Fruit fly (Drosophila melanogaster) whole organism, pupa: ENCODE results near the gene vls.

Experiments used
- CG10348 ChIP-seq: fragments of 200-800 bp; sonication (Bioruptor generic); IDR thresholded peaks from 2 replicates; pipeline ENCODE4 v1.3.6; 2022; ENCODE audit warnings: missing biosample characterization, missing genetic modification characterization
- CG12605 ChIP-seq: fragments of 200-800 bp; sonication (Bioruptor generic); IDR thresholded peaks from 2 replicates; pipeline ENCODE4 v1.3.6; 2022; ENCODE audit warnings: missing biosample characterization, missing genetic modification characterization
- CG13204 ChIP-seq: fragments of 200-800 bp; sonication (Bioruptor generic); optimal IDR thresholded peaks from 2 replicates; lab custom pipeline; 2018; ENCODE audit warnings: missing biosample characterization, mild to moderate bottlenecking, missing genetic modification characterization, moderate library complexity
- CG14655 ChIP-seq: fragments of 200-800 bp; sonication (Bioruptor generic); optimal IDR thresholded peaks from 3 replicates; lab custom pipeline; 2017; ENCODE audit warnings: mild to moderate bottlenecking, missing biosample characterization, missing genetic modification reagents, missing genetic modification characterization
- CG15710 ChIP-seq: fragments of 200-800 bp; sonication (Bioruptor generic); optimal IDR thresholded peaks from 2 replicates; lab custom pipeline; 2018; ENCODE audit warnings: missing biosample characterization, mild to moderate bottlenecking, missing genetic modification characterization, moderate library complexity
- CG32121 ChIP-seq: fragments of 200-800 bp; sonication (Bioruptor generic); IDR thresholded peaks from 2 replicates; pipeline ENCODE4 v1.3.6; 2022; ENCODE audit warnings: missing biosample characterization, missing genetic modification characterization
- CG34367 ChIP-seq: fragments of 200-800 bp; sonication (Bioruptor generic); optimal IDR thresholded peaks from 2 replicates; lab custom pipeline; 2018; ENCODE audit warnings: missing biosample characterization, mild to moderate bottlenecking, missing genetic modification characterization
- CG4496 ChIP-seq: fragments of 200-800 bp; sonication (Bioruptor generic); IDR thresholded peaks from 3 replicates; pipeline ENCODE4 v1.3.6; 2022; ENCODE audit warnings: missing biosample characterization, missing genetic modification characterization
- CG8159 ChIP-seq: fragments of 200-800 bp; sonication (Bioruptor generic); optimal IDR thresholded peaks from 3 replicates; lab custom pipeline; 2018; ENCODE audit warnings: missing biosample characterization, mild to moderate bottlenecking, missing genetic modification characterization, moderate library complexity
- CG8301 ChIP-seq: fragments of 200-800 bp; sonication (Bioruptor generic); optimal IDR thresholded peaks from 2 replicates; lab custom pipeline; 2018; ENCODE audit warnings: missing biosample characterization, mild to moderate bottlenecking, missing genetic modification characterization
- CG9948 ChIP-seq: fragments of 200-800 bp; sonication (Bioruptor generic); optimal IDR thresholded peaks from 2 replicates; lab custom pipeline; 2018; ENCODE audit warnings: missing biosample characterization, mild to moderate bottlenecking, missing genetic modification characterization, moderate library complexity
- D1 ChIP-seq: fragments of 200-800 bp; sonication (Bioruptor generic); optimal IDR thresholded peaks from 2 replicates; lab custom pipeline; 2018; ENCODE audit warnings: missing biosample characterization, mild to moderate bottlenecking, missing genetic modification characterization, moderate library complexity
- EcR ChIP-seq: fragments of 200-800 bp; sonication (Bioruptor generic); optimal IDR thresholded peaks from 3 replicates; lab custom pipeline; 2019; ENCODE audit warnings: missing biosample characterization, missing genetic modification characterization, mild to moderate bottlenecking, moderate library complexity, missing genetic modification reagents
- Ets98B ChIP-seq: fragments of 200-800 bp; sonication (Bioruptor generic); IDR thresholded peaks from 2 replicates; pipeline ENCODE4 v1.3.6; 2022; ENCODE audit warnings: missing biosample characterization, missing genetic modification characterization
- Pif1A ChIP-seq: fragments of 200-800 bp; sonication (Bioruptor generic); optimal IDR thresholded peaks from 3 replicates; lab custom pipeline; 2016; ENCODE audit warnings: missing biosample characterization, missing genetic modification characterization
- Pif1B ChIP-seq: fragments of 200-800 bp; sonication (Bioruptor generic); optimal IDR thresholded peaks from 3 replicates; lab custom pipeline; 2016; ENCODE audit warnings: missing biosample characterization, missing genetic modification characterization
- Snoo ChIP-seq: fragments of 200-800 bp; sonication (Bioruptor generic); optimal IDR thresholded peaks from 3 replicates; lab custom pipeline; 2017; ENCODE audit warnings: missing biosample characterization, mild to moderate bottlenecking, missing genetic modification characterization, inconsistent platforms
- fd96Ca ChIP-seq: fragments of 200-800 bp; sonication (Bioruptor generic); IDR thresholded peaks from 3 replicates; pipeline ENCODE4 v1.3.6; 2022; ENCODE audit warnings: missing biosample characterization, missing genetic modification characterization
- gl ChIP-seq: fragments of 200-800 bp; sonication (Bioruptor generic); optimal IDR thresholded peaks from 2 replicates; lab custom pipeline; 2018; ENCODE audit warnings: missing biosample characterization, mild to moderate bottlenecking, missing genetic modification characterization
- rn ChIP-seq: fragments of 200-800 bp; sonication (Bioruptor generic); IDR thresholded peaks from 2 replicates; pipeline ENCODE4 v1.3.6; 2022; ENCODE audit warnings: missing biosample characterization, missing genetic modification characterization

The vls gene

DNA sequence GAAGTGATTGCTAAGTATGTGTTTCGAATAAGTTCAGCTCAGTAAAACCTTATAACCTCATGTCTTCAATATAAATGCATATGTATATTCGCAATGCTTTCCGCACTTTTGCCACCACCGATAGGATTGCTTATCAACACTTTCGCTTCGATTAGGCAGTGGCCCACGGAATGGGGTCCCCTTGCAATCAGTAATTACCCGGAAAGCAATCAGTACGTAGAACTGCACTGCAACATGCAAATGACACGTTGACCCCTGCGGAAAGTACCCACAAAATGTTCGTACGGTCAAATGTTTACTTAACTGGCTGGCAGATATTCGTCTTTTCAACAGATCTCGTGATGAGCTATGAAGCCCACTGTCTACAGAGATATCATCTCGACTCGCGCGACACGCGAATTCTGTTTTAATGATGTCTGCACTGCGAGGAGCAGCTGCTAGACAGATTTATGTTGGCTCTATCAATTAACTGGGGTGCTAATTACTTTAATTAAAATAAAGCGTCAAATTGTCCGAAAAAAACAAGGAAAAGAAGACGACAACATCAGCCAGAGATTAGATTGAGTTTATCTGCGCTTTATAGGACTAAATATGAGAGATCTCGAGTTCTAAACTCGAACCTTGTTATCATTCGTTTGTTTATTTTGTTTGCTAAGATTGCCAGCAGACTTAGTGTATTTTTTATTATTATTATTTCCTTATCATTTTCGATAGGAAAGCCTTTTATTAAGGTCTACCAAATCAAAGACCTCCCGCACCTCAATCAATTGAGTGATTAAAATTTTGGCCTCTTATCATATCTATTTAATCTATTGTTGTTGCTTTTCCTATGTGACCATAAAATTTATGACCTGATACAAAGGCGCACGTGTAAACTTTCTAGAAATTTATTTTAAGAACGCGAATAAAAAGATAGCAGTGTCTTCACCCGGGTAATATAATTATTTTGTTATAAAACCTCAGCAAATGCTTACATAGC lies 12.2 kb upstream of the vls start:
- TF ChIP-seq EcR (GFP tag; lab: Kevin White, UChicago) (peak; percentile 59), Ets98B (no peak), Pif1B (GFP tag; lab: Kevin White, UChicago) (no peak), Snoo (no peak), CG12605 (GFP tag; lab: Robert Waterston, UW) (no peak)
- TF ChIP-seq, all 21 proteins: peak for 1

DNA sequence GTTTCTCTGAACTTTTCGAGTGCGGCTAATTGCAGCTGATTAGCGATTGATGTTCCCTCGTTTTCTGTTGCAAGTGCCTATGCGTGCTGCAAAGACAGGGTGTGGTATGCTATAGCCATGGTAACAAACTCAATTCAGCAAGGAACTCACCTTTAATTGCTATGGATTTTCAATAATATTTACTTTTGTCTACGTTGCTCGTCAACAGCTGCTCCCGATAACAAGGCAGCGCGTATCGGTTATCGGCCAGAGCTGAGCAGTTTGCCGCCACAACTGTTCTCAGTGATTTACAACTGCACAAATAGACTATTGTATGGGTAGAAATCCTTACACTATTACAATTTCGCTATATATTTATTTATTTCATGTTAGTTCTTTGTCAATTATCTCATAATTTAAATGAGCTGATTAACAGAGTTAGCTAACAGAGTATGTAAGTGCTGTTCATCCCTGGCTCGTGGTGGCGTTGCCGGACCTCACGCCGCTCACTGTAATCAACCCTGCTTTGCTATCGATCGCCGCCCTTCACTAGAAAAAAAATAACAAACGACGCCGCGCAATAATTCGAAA lies 9.8 kb upstream of the vls start, which contains the start of the genes pr and neb:
Gene pr, minus strand, starts transcription at position 225 of the 570 bp plus-strand sequence.
Gene neb, plus strand, starts transcription at position 524 of the 570 bp plus-strand sequence.
- TF ChIP-seq Pif1A (GFP tag; lab: Kevin White, UChicago) (no peak), rn (GFP tag; lab: Robert Waterston, UW) (no peak), CG12605 (GFP tag; lab: Robert Waterston, UW) (0 out of 2 replicates have a peak, but pooled peaks have one; percentile 39), CG34367 (tag; lab: Kevin White, UChicago) (peak; percentile 36), Pif1B (GFP tag; lab: Kevin White, UChicago) (peak; percentile 61), CG15710 (peak; percentile 50), CG32121 (GFP tag; lab: Robert Waterston, UW) (no peak), CG4496 (GFP tag; lab: Robert Waterston, UW) (no peak), EcR (GFP tag; lab: Kevin White, UChicago) (no peak), CG8159 (tag; lab: Kevin White, UChicago) (no peak), CG13204 (GFP tag; lab: Kevin White, UChicago) (no peak), Ets98B (no peak)

DNA sequence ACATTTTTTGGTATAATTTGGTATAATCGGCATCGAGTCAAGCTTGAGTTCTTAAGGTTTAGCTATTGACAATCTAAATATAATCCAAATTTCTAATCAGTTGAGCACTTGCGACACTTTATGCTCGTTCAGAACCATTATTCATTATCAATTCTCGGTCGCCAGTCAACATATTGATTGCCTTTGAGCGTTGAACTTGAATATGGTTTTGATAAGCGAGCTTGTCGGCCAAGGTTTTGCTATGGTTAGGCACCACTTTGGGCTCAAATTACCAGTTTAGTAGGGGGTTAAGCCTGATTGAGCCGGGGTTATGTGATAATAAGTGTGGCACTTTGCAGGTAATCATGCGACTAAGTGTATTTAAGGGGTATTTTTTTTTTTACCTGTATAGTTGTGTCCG lies 8.9 kb upstream of the vls start:
- TF ChIP-seq gl (tag; lab: Kevin White, UChicago) (no peak), CG10348 (no peak), CG12605 (GFP tag; lab: Robert Waterston, UW) (no peak), Pif1A (GFP tag; lab: Kevin White, UChicago) (no peak), CG8301 (tag; lab: Kevin White, UChicago) (no peak), CG8159 (tag; lab: Kevin White, UChicago) (no peak), CG15710 (no peak), Snoo (no peak), CG14655 (GFP tag; lab: Kevin White, UChicago) (no peak), D1 (tag; lab: Kevin White, UChicago) (no peak), CG9948 (tag; lab: Kevin White, UChicago) (no peak), CG13204 (GFP tag; lab: Kevin White, UChicago) (no peak), CG34367 (tag; lab: Kevin White, UChicago) (no peak), EcR (GFP tag; lab: Kevin White, UChicago) (no peak), CG32121 (GFP tag; lab: Robert Waterston, UW) (no peak), rn (GFP tag; lab: Robert Waterston, UW) (no peak), fd96Ca (no peak), CG4496 (GFP tag; lab: Robert Waterston, UW) (no peak)

DNA sequence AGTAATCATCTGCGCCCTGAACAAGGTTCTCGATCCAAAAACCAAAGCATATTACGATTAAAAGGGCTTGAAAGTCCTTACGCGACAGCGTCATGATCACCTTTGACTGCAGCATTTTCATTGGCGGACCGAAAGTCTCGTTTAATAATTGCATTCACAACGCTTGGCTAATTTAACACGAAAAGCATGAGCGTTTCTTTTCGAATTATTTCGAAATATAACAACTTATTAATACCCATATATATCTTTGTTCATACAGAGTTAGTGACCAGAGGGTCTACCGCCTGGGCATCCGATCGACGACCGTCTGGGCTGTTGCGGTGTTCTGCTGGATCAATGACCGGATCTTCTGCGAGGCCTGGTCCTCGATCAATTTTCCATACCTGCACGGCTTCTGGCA lies 6.6 kb upstream of the vls start, which contains the start of gene CG10730:
Gene CG10730, minus strand, starts transcription at position 101 of the 400 bp plus-strand sequence.
- no peak for TF ChIP-seq CG32121 (GFP tag; lab: Robert Waterston, UW)
- no peak for TF ChIP-seq gl (tag; lab: Kevin White, UChicago)
- no peak for TF ChIP-seq CG34367 (tag; lab: Kevin White, UChicago)
- TF ChIP-seq EcR (GFP tag; lab: Kevin White, UChicago) = no peak
- no peak for TF ChIP-seq Pif1B (GFP tag; lab: Kevin White, UChicago)

DNA sequence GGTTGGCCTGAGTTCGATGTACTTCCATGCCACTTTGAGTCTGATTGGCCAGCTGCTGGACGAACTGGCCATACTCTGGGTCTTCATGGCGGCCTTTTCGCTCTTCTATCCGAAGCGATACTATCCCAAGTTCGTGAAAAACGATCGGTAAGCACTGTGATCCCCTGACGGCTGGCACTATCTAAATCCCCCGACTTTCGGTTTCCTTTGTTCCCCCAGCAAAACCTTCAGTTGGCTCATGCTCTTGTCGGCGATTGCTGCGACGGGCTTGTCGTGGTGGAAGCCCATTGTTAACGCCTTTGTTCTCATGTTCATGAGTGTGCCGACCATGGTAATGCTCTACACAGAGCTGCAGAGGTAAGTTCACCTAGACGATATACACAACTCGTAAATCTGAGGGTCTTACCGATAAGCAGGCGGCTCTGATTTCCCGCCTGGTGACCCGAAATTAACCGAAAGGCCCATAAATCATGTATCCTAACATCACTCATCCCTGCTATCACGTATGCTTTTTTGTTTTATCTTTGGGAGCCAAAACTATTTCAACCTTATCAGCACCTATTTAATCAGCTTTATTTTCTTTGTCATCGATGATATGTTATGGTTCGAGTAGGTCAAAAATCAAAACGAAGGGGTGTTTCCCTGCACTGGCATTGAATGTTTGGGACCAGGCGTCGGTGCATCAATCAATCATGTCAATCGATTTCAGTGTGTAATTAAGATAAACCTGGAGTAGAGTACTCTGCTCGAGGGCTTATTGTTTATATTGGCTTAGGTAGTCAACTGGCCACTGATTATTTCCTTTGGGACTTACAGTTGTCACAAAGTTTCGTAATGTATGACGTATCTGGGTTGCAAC lies 3.9 kb upstream of the vls start:
- no peak for TF ChIP-seq CG13204 (GFP tag; lab: Kevin White, UChicago)
- TF ChIP-seq EcR (GFP tag; lab: Kevin White, UChicago) = peak; percentile 87

DNA sequence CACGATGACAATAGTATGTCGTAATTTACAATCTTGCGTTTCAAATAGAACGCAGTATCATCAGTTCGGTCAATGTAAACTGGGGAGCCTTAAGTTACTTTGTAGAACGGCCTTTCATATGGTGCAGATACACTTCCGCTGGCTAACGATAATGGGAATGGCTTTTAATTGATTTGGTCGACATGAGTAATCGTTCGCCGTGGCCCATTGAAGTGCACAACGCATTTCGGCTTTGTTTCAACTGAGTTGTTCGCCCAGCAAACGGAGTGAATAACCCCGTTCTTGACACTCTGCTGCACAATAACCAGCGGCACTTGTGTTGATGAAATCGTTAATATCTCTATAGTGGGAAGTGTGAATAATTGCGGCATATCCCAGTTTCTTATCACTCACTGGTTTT lies 2.4 kb upstream of the vls start:
- TF ChIP-seq EcR (GFP tag; lab: Kevin White, UChicago) (peak; percentile 84), Pif1A (GFP tag; lab: Kevin White, UChicago) (no peak)
